Fruit fly (Drosophila melanogaster): ENCODE results near the gene CG10621.

DNA sequence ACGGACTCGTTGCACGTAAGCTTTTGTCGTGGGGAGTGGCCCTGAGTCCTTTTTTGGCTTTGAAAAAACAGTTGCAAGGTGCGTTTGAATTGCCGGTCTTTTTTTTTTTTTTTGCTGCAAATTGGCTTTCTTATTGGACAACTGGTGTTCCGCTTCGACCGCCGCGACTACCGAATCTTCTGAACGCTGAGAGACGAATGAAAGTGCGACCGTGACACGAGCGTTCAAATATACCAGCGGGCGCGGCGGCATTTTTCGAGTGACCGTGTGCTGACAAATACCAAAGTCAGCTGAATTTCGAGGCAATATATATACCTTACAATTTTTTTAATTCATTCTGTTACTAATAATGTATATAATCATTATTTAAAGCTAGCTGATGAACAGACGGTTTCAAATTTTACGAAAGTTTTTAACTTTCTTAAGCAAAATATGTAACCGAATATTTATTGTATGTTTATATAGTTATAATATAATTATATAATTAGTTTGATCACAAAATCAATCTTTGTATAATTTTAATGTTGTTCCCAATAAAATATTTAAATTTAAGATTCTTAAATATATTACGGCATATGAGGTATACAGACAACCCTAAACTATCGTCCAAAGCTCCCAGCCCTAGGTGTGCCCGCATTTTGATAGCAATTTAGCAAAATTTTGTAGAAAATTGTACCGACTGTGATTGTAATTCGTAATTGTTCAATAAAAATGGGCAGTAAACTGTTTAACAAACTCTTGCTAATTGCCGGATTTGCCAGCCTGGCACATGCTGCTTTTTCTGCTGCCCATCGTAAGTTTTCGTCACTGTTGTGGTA is 33.1 kb upstream of the CG10621 start, which contains the start of the genes Swip-1 and EMC5:
- TF ChIP-seq esn (GFP tag; optimal IDR thresholded peaks at IDR 0.05) (peak; percentile 61), CG6163 (GFP tag; IDR thresholded peaks at IDR 0.05) (peak; percentile 61; the same call in 2 of the 3 replicates), Gug (GFP tag; IDR thresholded peaks at IDR 0.05) (no peak), svp (GFP tag) (no peak), Ets96B (tag; optimal IDR thresholded peaks at IDR 0.05) (peak; percentile 46), Lpt (GFP tag; optimal IDR thresholded peaks at IDR 0.05) (no peak)
